Worm (Caenorhabditis elegans) whole organism, mixed stage, embryonic: Measurements from ENCODE around the gene W01B6.6.

Experiments
- bed-3 ChIP-seq: fragments of 200-800 bp; sonication (Bioruptor generic); optimal IDR thresholded peaks from 3 replicates; lab custom pipeline; 2018; ENCODE audit warnings: mild to moderate bottlenecking, missing genetic modification characterization, moderate library complexity, missing compliant biosample characterization
- blmp-1 ChIP-seq: fragments of 150-350 bp; optimal IDR thresholded peaks from 2 replicates; lab custom pipeline; 2014; ENCODE audit warnings: missing biosample characterization, missing genetic modification characterization
- ceh-39 ChIP-seq: fragments of 150-350 bp; optimal IDR thresholded peaks from 2 replicates; lab custom pipeline; 2014; ENCODE audit warnings: missing biosample characterization, missing genetic modification characterization
- ceh-43 ChIP-seq: fragments of 200-800 bp; sonication (Bioruptor generic); optimal IDR thresholded peaks from 2 replicates; lab custom pipeline; 2018; ENCODE audit warnings: mild to moderate bottlenecking, missing genetic modification characterization, moderate library complexity, missing compliant biosample characterization
- ceh-83 ChIP-seq: fragments of 200-800 bp; sonication (Bioruptor generic); optimal IDR thresholded peaks from 2 replicates; lab custom pipeline; 2018; ENCODE audit warnings: mild to moderate bottlenecking, missing genetic modification characterization, missing compliant biosample characterization
- ces-1 ChIP-seq: fragments of 150-350 bp; optimal IDR thresholded peaks from 2 replicates; lab custom pipeline; 2014; ENCODE audit warnings: missing biosample characterization, missing genetic modification reagents, missing genetic modification characterization
- cnd-1 ChIP-seq: fragments of 200-800 bp; sonication (Bioruptor generic); optimal IDR thresholded peaks from 2 replicates; lab custom pipeline; 2018; ENCODE audit warnings: mild to moderate bottlenecking, missing genetic modification characterization, missing compliant biosample characterization
- elt-3 ChIP-seq: fragments of 150-350 bp; optimal IDR thresholded peaks from 2 replicates; lab custom pipeline; 2014; ENCODE audit warnings: missing biosample characterization, missing genetic modification characterization
- flh-1 ChIP-seq: fragments of 200-800 bp; sonication (Bioruptor generic); optimal IDR thresholded peaks from 2 replicates; lab custom pipeline; 2018; ENCODE audit warnings: mild to moderate bottlenecking, missing genetic modification characterization, moderate library complexity, missing compliant biosample characterization
- hlh-1 ChIP-seq: fragments of 150-350 bp; optimal IDR thresholded peaks from 2 replicates; lab custom pipeline; 2014; ENCODE audit warnings: missing biosample characterization, missing genetic modification reagents, missing genetic modification characterization
- lin-13 ChIP-seq: fragments of 150-350 bp; optimal IDR thresholded peaks from 2 replicates; lab custom pipeline; 2014; ENCODE audit warnings: missing biosample characterization, missing genetic modification characterization
- lsy-2 ChIP-seq: fragments of 150-350 bp; optimal IDR thresholded peaks from 2 replicates; lab custom pipeline; 2014; ENCODE audit warnings: missing biosample characterization, missing genetic modification characterization
- mab-5 ChIP-seq: fragments of 150-350 bp; optimal IDR thresholded peaks from 2 replicates; lab custom pipeline; 2014; ENCODE audit warnings: missing biosample characterization, missing genetic modification characterization
- mep-1 ChIP-seq: fragments of 150-350 bp; optimal IDR thresholded peaks from 2 replicates; lab custom pipeline; 2017; ENCODE audit warnings: missing biosample characterization, missing genetic modification reagents, missing genetic modification characterization, inconsistent platforms
- mls-2 ChIP-seq: sonication (generic microtip); optimal IDR thresholded peaks from 2 replicates; lab custom pipeline; 2016; ENCODE audit warnings: mild to moderate bottlenecking, missing genetic modification characterization, moderate library complexity, missing compliant biosample characterization
- nhr-2 ChIP-seq: fragments of 150-350 bp; optimal IDR thresholded peaks from 2 replicates; lab custom pipeline; 2014; ENCODE audit warnings: missing biosample characterization, missing genetic modification characterization
- nhr-237 ChIP-seq: fragments of 150-350 bp; optimal IDR thresholded peaks from 2 replicates; lab custom pipeline; 2014; ENCODE audit warnings: missing biosample characterization, missing genetic modification characterization
- nhr-28 ChIP-seq: fragments of 150-350 bp; optimal IDR thresholded peaks from 2 replicates; lab custom pipeline; 2014; ENCODE audit warnings: missing biosample characterization, missing genetic modification characterization
- nhr-76 ChIP-seq: sonication (generic microtip); optimal IDR thresholded peaks from 2 replicates; lab custom pipeline; 2017; ENCODE audit warnings: missing biosample characterization, missing genetic modification characterization
- pha-4 ChIP-seq: fragments of 150-350 bp; optimal IDR thresholded peaks from 2 replicates; lab custom pipeline; 2018; ENCODE audit warnings: missing biosample characterization, missing genetic modification reagents, missing genetic modification characterization
- snpc-4 ChIP-seq: fragments of 150-350 bp; optimal IDR thresholded peaks from 2 replicates; lab custom pipeline; 2014; ENCODE audit warnings: missing biosample characterization, missing genetic modification characterization
- tbx-8 ChIP-seq: fragments of 200-800 bp; sonication (Bioruptor generic); optimal IDR thresholded peaks from 2 replicates; lab custom pipeline; 2018; ENCODE audit warnings: mild to moderate bottlenecking, missing genetic modification characterization, moderate library complexity, missing compliant biosample characterization
- unc-120 ChIP-seq: sonication (generic microtip); optimal IDR thresholded peaks from 2 replicates; lab custom pipeline; 2017; ENCODE audit warnings: missing genetic modification characterization, missing compliant biosample characterization; ENCODE audit not compliant: poor library complexity, severe bottlenecking
- unc-39 ChIP-seq: fragments of 150-350 bp; optimal IDR thresholded peaks from 2 replicates; lab custom pipeline; 2014; ENCODE audit warnings: missing biosample characterization, missing genetic modification characterization
- zip-8 ChIP-seq: fragments of 150-350 bp; optimal IDR thresholded peaks from 2 replicates; lab custom pipeline; 2014; ENCODE audit warnings: missing biosample characterization, missing genetic modification characterization
- ztf-11 ChIP-seq: fragments of 150-350 bp; optimal IDR thresholded peaks from 2 replicates; lab custom pipeline; 2014; ENCODE audit warnings: missing biosample characterization, missing genetic modification characterization

Gene W01B6.6

ce11 chrIV:10089777-10090176, 8.9 kb downstream of the W01B6.6 start, which contains the start of gene ttr-39:
Gene ttr-39, minus strand, starts transcription at chrIV:10089877.
- TF ChIP-seq blmp-1 (tag; lab: Kevin White, UChicago) = peak; percentile 90
- TF ChIP-seq tbx-8 (GFP tag; lab: Kevin White, UChicago) = no peak
- no peak for TF ChIP-seq elt-3 (tag; lab: Kevin White, UChicago)
- no peak for TF ChIP-seq bed-3

- TF ChIP-seq nhr-2 (no peak), blmp-1 (tag; lab: Kevin White, UChicago) (peak; percentile 55), ceh-83 (GFP tag; lab: Kevin White, UChicago) (no peak), nhr-28 (tag; lab: Kevin White, UChicago) (no peak), unc-120 (tag; lab: Kevin White, UChicago) (no peak)
Measured at ce11 chrIV:10090358-10090757, 9.4 kb downstream of the W01B6.6 start, which contains the start of gene ttbk-5. Gene ttbk-5, plus strand, starts transcription at chrIV:10090658.

- no peak for TF ChIP-seq unc-120 (tag; lab: Kevin White, UChicago)
- TF ChIP-seq blmp-1 (tag; lab: Kevin White, UChicago) = no peak
- TF ChIP-seq mls-2 (tag; lab: Kevin White, UChicago) = no peak
- no peak for TF ChIP-seq pha-4 (tag; lab: Kevin White, UChicago)
- no peak for TF ChIP-seq ceh-43 (GFP tag; lab: Kevin White, UChicago)
- no peak for TF ChIP-seq ztf-11
Measured at ce11 chrIV:10095171-10095570, 14.3 kb downstream of the W01B6.6 start, which contains the start of the genes C04G2.5 and msp-36. Gene C04G2.5, minus strand, starts transcription at chrIV:10095271. Gene msp-36, plus strand, starts transcription at chrIV:10095433.

- TF ChIP-seq lin-13 (tag; lab: Kevin White, UChicago) (no peak), pha-4 (tag; lab: Kevin White, UChicago) (peak; percentile 1)
Measured at ce11 chrIV:10096881-10097280, 16.0 kb downstream of the W01B6.6 start, which contains the start of gene dis-3. Gene dis-3, plus strand, starts transcription at chrIV:10097202.

- TF ChIP-seq snpc-4 (tag; lab: Kevin White, UChicago) (no peak), mls-2 (tag; lab: Kevin White, UChicago) (no peak), tbx-8 (GFP tag; lab: Kevin White, UChicago) (no peak), cnd-1 (no peak), mab-5 (tag; lab: Kevin White, UChicago) (no peak)
Measured at ce11 chrIV:10110417-10110816, 29.5 kb downstream of the W01B6.6 start, which contains the start of gene egl-38. Gene egl-38, minus strand, starts transcription at chrIV:10110517.

ce11 chrIV:10110870-10111269, 30.0 kb downstream of the W01B6.6 start:
- TF ChIP-seq ztf-11 = no peak
- no peak for TF ChIP-seq unc-39 (tag; lab: Kevin White, UChicago)
- no peak for TF ChIP-seq hlh-1
- TF ChIP-seq flh-1 (GFP tag; lab: Kevin White, UChicago) = no peak
- no peak for TF ChIP-seq ceh-39 (tag; lab: Kevin White, UChicago)
- no peak for TF ChIP-seq nhr-237 (tag; lab: Kevin White, UChicago)
- no peak for TF ChIP-seq ces-1
- TF ChIP-seq mab-5 (tag; lab: Kevin White, UChicago) = no peak
- no peak for TF ChIP-seq lsy-2 (tag; lab: Kevin White, UChicago)
- no peak for TF ChIP-seq ceh-43 (GFP tag; lab: Kevin White, UChicago)
- TF ChIP-seq, all 35 proteins: peak for 0

- TF ChIP-seq blmp-1 (tag; lab: Kevin White, UChicago) (no peak), flh-1 (GFP tag; lab: Kevin White, UChicago) (no peak), zip-8 (tag; lab: Kevin White, UChicago) (no peak), pha-4 (tag; lab: Kevin White, UChicago) (no peak), nhr-76 (no peak), lin-13 (tag; lab: Kevin White, UChicago) (no peak), cnd-1 (no peak), lsy-2 (tag; lab: Kevin White, UChicago) (no peak), mep-1 (tag; lab: Kevin White, UChicago) (no peak)
Measured at ce11 chrIV:10111441-10111840, 30.5 kb downstream of the W01B6.6 start, which contains the start of gene spch-1. Gene spch-1, minus strand, starts transcription at chrIV:10111541.
